Fruit fly (Drosophila melanogaster): ENCODE results near the gene JYalpha.

Gene JYalpha

dm6 chr4:46484-46883 is 45.8 kb downstream of the JYalpha start (continued):
- TF ChIP-seq CG16815 (GFP tag; optimal IDR thresholded peaks at IDR 0.05), result no peak
- no peak for TF ChIP-seq twi (tag; optimal IDR thresholded peaks at IDR 0.05)
- no peak for TF ChIP-seq crp (GFP tag; optimal IDR thresholded peaks at IDR 0.05)
- no peak for TF ChIP-seq lbe (GFP tag; optimal IDR thresholded peaks at IDR 0.05)
- TF ChIP-seq stc (GFP tag; IDR thresholded peaks at IDR 0.05), result no peak
- TF ChIP-seq Dip2 (GFP tag; IDR thresholded peaks at IDR 0.05), result no peak
- TF ChIP-seq CG14860 (GFP tag; IDR thresholded peaks at IDR 0.05; ENCODE audit: partially characterized antibody), result peak; percentile 29; the same call in 1 of the 3 replicates
- TF ChIP-seq pros (GFP tag; optimal IDR thresholded peaks at IDR 0.05), result no peak
- TF ChIP-seq otp (GFP tag; IDR thresholded peaks at IDR 0.05), result no peak
- TF ChIP-seq dimm (GFP tag; IDR thresholded peaks at IDR 0.05), result no peak
- TF ChIP-seq vnd (GFP tag; IDR thresholded peaks at IDR 0.05; ENCODE audit: partially characterized antibody), result no peak
- TF ChIP-seq Bdp1 (GFP tag; optimal IDR thresholded peaks at IDR 0.05), result no peak
- TF ChIP-seq CG18476 (GFP tag; optimal IDR thresholded peaks at IDR 0.05), result no peak
- 0 out of 2 replicates have a peak, but pooled peaks have one; percentile 14 for TF ChIP-seq inv (GFP tag; IDR thresholded peaks at IDR 0.05; ENCODE audit: partially characterized antibody)
- TF ChIP-seq Fer1 (GFP tag; optimal IDR thresholded peaks at IDR 0.05), result no peak
- peak; percentile 47 for TF ChIP-seq sens (GFP tag)
- no peak for TF ChIP-seq emc (GFP tag; optimal IDR thresholded peaks at IDR 0.05)
- no peak for TF ChIP-seq odd (GFP tag; optimal IDR thresholded peaks at IDR 0.05)
- TF ChIP-seq ken (GFP tag; IDR thresholded peaks at IDR 0.05), result no peak
- TF ChIP-seq CG16813 (GFP tag; IDR thresholded peaks at IDR 0.05; ENCODE audit: partially characterized antibody), result peak; percentile 34; the same call in 1 of the 3 replicates
- TF ChIP-seq chm (GFP tag; IDR thresholded peaks at IDR 0.05), result no peak
- no peak for TF ChIP-seq CG11247 (GFP tag; IDR thresholded peaks at IDR 0.05)
- no peak for TF ChIP-seq CG1647 (GFP tag; optimal IDR thresholded peaks at IDR 0.05)

- peak in 1 of 2 experiments; percentile 8 for TF ChIP-seq Trl (optimal IDR thresholded peaks at IDR 0.05)
- TF ChIP-seq Trl (GFP tag; optimal IDR thresholded peaks at IDR 0.05), result no peak
- TF ChIP-seq CG4360 (GFP tag; IDR thresholded peaks at IDR 0.05), result peak; percentile 40; the same call in 1 of the 2 replicates
- peak; percentile 69 for TF ChIP-seq D19A (tag; optimal IDR thresholded peaks at IDR 0.05)
- peak; percentile 58 for TF ChIP-seq CG11723 (GFP tag; optimal IDR thresholded peaks at IDR 0.05)
- TF ChIP-seq sug (tag; optimal IDR thresholded peaks at IDR 0.05), result no peak
- TF ChIP-seq Med (GFP tag), result peak; percentile 51
- TF ChIP-seq HLH4C (GFP tag; IDR thresholded peaks at IDR 0.05; ENCODE audit: partially characterized antibody), result 0 out of 3 replicates have a peak, but pooled peaks have one; percentile 18
- TF ChIP-seq B-H1 (GFP tag; IDR thresholded peaks at IDR 0.05), result no peak
- peak; percentile 35; the same call in 2 of the 3 replicates for TF ChIP-seq row (GFP tag; IDR thresholded peaks at IDR 0.05)
- peak; percentile 17 for TF ChIP-seq CG30020 (tag; optimal IDR thresholded peaks at IDR 0.05)
Measured at dm6 chr4:46942-47527, 46.4 kb downstream of the JYalpha start.

dm6 chr4:53545-53944 is 52.9 kb downstream of the JYalpha start:
- TF ChIP-seq E2f2 (GFP tag; IDR thresholded peaks at IDR 0.05), result 0 out of 2 replicates have a peak, but pooled peaks have one; percentile 13
- peak; percentile 73; the same call in 2 of the 3 replicates for TF ChIP-seq CG2199 (GFP tag; IDR thresholded peaks at IDR 0.05)
- TF ChIP-seq Xrp1 (GFP tag; IDR thresholded peaks at IDR 0.05), result peak; percentile 11; the same call in 1 of the 2 replicates
- peak; percentile 80 for TF ChIP-seq row (GFP tag; IDR thresholded peaks at IDR 0.05)
- peak; percentile 78 for TF ChIP-seq D19A (tag; optimal IDR thresholded peaks at IDR 0.05)

Data from whole organism, embryonic.